Fruit fly (Drosophila melanogaster) whole organism, embryonic: Measurements from ENCODE around the gene CG4467.

Source experiments
- Aef1 ChIP-seq: fragments of 200-800 bp; sonication (Bioruptor generic); IDR thresholded peaks from 3 replicates; pipeline ENCODE4 v1.3.6; 2022; ENCODE audit warnings: missing biosample characterization, missing genetic modification characterization
- CG10209 ChIP-seq: fragments of 200-800 bp; sonication (Bioruptor generic); optimal IDR thresholded peaks from 3 replicates; lab custom pipeline; 2017; ENCODE audit warnings: missing biosample characterization, mild to moderate bottlenecking, missing genetic modification characterization, missing genetic modification reagents
- CG1024 ChIP-seq: fragments of 200-800 bp; sonication (Bioruptor generic); IDR thresholded peaks from 2 replicates; pipeline ENCODE4 v1.3.6; 2022; ENCODE audit warnings: missing biosample characterization, missing genetic modification characterization
- CG10321 ChIP-seq: fragments of 200-800 bp; sonication (Bioruptor generic); IDR thresholded peaks from 2 replicates; pipeline ENCODE4 v1.3.6; 2022; ENCODE audit warnings: missing biosample characterization, missing genetic modification characterization
- CG10565 ChIP-seq: fragments of 200-800 bp; sonication (Bioruptor generic); optimal IDR thresholded peaks from 3 replicates; lab custom pipeline; 2016; ENCODE audit warnings: missing biosample characterization, mild to moderate bottlenecking, missing genetic modification characterization
- CG10959 ChIP-seq: fragments of 200-800 bp; sonication (Bioruptor generic); IDR thresholded peaks from 2 replicates; pipeline ENCODE4 v1.3.6; 2022; ENCODE audit warnings: missing biosample characterization, missing genetic modification characterization
- CG11093 ChIP-seq: fragments of 200-800 bp; sonication (Bioruptor generic); IDR thresholded peaks from 3 replicates; pipeline ENCODE4 v1.3.6; 2022; ENCODE audit warnings: missing biosample characterization, missing genetic modification characterization
- CG12659 ChIP-seq: fragments of 200-800 bp; sonication (Bioruptor generic); optimal IDR thresholded peaks from 3 replicates; lab custom pipeline; 2017; ENCODE audit warnings: mild to moderate bottlenecking, missing biosample characterization, missing genetic modification reagents, missing genetic modification characterization
- CG14965 ChIP-seq: fragments of 200-800 bp; sonication (Bioruptor generic); optimal IDR thresholded peaks from 2 replicates; lab custom pipeline; 2016; ENCODE audit warnings: missing biosample characterization, missing genetic modification characterization, borderline replicate concordance
- CG15601 ChIP-seq: fragments of 200-800 bp; sonication (Bioruptor generic); optimal IDR thresholded peaks from 3 replicates; lab custom pipeline; 2019; ENCODE audit warnings: missing biosample characterization, mild to moderate bottlenecking, missing genetic modification characterization, moderate library complexity
- CG32532 ChIP-seq: fragments of 200-800 bp; sonication (Bioruptor generic); IDR thresholded peaks from 2 replicates; pipeline ENCODE4 v1.3.6; 2022; ENCODE audit warnings: missing biosample characterization, missing genetic modification characterization
- CG32772 ChIP-seq: fragments of 200-800 bp; sonication (Bioruptor generic); IDR thresholded peaks from 2 replicates; pipeline ENCODE4 v1.3.6; 2022; ENCODE audit warnings: missing biosample characterization, missing genetic modification characterization
- CG4360 ChIP-seq: fragments of 200-800 bp; sonication (Bioruptor generic); IDR thresholded peaks from 2 replicates; pipeline ENCODE4 v1.3.6; 2022; ENCODE audit warnings: missing biosample characterization, missing genetic modification characterization
- CG5953 ChIP-seq: fragments of 200-800 bp; sonication (Bioruptor generic); IDR thresholded peaks from 2 replicates; pipeline ENCODE4 v1.3.6; 2022; ENCODE audit warnings: missing biosample characterization, missing genetic modification characterization
- CG6791 ChIP-seq: fragments of 200-800 bp; sonication (Bioruptor generic); IDR thresholded peaks from 3 replicates; pipeline ENCODE4 v1.3.6; 2022; ENCODE audit warnings: missing biosample characterization, missing genetic modification characterization; ENCODE audit not compliant: partially characterized antibody
- CG7928 ChIP-seq: fragments of 200-800 bp; sonication (Bioruptor generic); optimal IDR thresholded peaks from 2 replicates; lab custom pipeline; 2017; ENCODE audit warnings: missing biosample characterization, mild to moderate bottlenecking, missing genetic modification characterization
- CG7987 ChIP-seq: fragments of 200-800 bp; sonication (Bioruptor generic); optimal IDR thresholded peaks from 2 replicates; lab custom pipeline; 2018; ENCODE audit warnings: missing biosample characterization, mild to moderate bottlenecking, missing genetic modification characterization, moderate library complexity
- CG8359 ChIP-seq: fragments of 200-800 bp; sonication (Bioruptor generic); optimal IDR thresholded peaks from 2 replicates; lab custom pipeline; 2017; ENCODE audit warnings: missing biosample characterization, mild to moderate bottlenecking, missing genetic modification characterization, borderline replicate concordance
- CG8388 ChIP-seq: fragments of 200-800 bp; sonication (Bioruptor generic); optimal IDR thresholded peaks from 2 replicates; lab custom pipeline; 2019; ENCODE audit warnings: missing biosample characterization, mild to moderate bottlenecking, missing genetic modification characterization, moderate library complexity
- CTCF ChIP-seq: fragments of 200-800 bp; sonication (Bioruptor generic); optimal IDR thresholded peaks from 2 replicates; lab custom pipeline; 2017; ENCODE audit warnings: missing biosample characterization, mild to moderate bottlenecking, missing genetic modification characterization, moderate library complexity
- Dek ChIP-seq: fragments of 200-800 bp; sonication (Bioruptor generic); optimal IDR thresholded peaks from 3 replicates; lab custom pipeline; 2019; ENCODE audit warnings: missing biosample characterization, mild to moderate bottlenecking, missing genetic modification characterization, moderate library complexity
- Dip2 ChIP-seq: fragments of 200-800 bp; sonication (Bioruptor generic); IDR thresholded peaks from 2 replicates; pipeline ENCODE4 v1.3.6; 2022; ENCODE audit warnings: missing biosample characterization, missing genetic modification characterization
- Doc3 ChIP-seq: fragments of 200-800 bp; sonication (Bioruptor generic); IDR thresholded peaks from 3 replicates; pipeline ENCODE4 v1.3.6; 2022; ENCODE audit warnings: missing biosample characterization, missing genetic modification characterization; ENCODE audit not compliant: partially characterized antibody
- Dref ChIP-seq: fragments of 200-800 bp; sonication (Bioruptor generic); IDR thresholded peaks from 2 replicates; pipeline ENCODE4 v1.3.6; 2022; ENCODE audit warnings: missing biosample characterization, missing genetic modification characterization
- GATAe ChIP-seq: fragments of 200-800 bp; sonication (Bioruptor generic); conservative IDR thresholded peaks from 2 replicates; pipeline ENCODE4 v1.3.6; 2022; ENCODE audit warnings: missing biosample characterization, missing genetic modification characterization
- Hr3 ChIP-seq: fragments of 200-800 bp; sonication (Bioruptor generic); optimal IDR thresholded peaks from 3 replicates; lab custom pipeline; 2016; ENCODE audit warnings: missing biosample characterization, missing genetic modification characterization
- NFAT ChIP-seq: fragments of 200-800 bp; sonication (Bioruptor generic); IDR thresholded peaks from 2 replicates; pipeline ENCODE4 v1.3.6; 2022; ENCODE audit warnings: missing biosample characterization, missing genetic modification characterization
- Optix ChIP-seq: fragments of 200-800 bp; sonication (Bioruptor generic); IDR thresholded peaks from 3 replicates; pipeline ENCODE4 v1.3.6; 2022; ENCODE audit warnings: missing biosample characterization, missing genetic modification characterization
- ase ChIP-seq: fragments of 200-800 bp; sonication (Bioruptor generic); IDR thresholded peaks from 3 replicates; pipeline ENCODE4 v1.3.6; 2022; ENCODE audit warnings: missing biosample characterization, missing genetic modification characterization
- cg ChIP-seq: fragments of 200-800 bp; sonication (Bioruptor generic); optimal IDR thresholded peaks from 3 replicates; lab custom pipeline; 2019; ENCODE audit warnings: missing biosample characterization, mild to moderate bottlenecking, missing genetic modification characterization, moderate library complexity
- crol ChIP-seq: fragments of 200-800 bp; sonication (Bioruptor generic); IDR thresholded peaks from 2 replicates; pipeline ENCODE4 v1.3.6; 2022; ENCODE audit warnings: missing biosample characterization, missing genetic modification characterization
- cwo ChIP-seq: fragments of 200-800 bp; sonication (Bioruptor generic); optimal IDR thresholded peaks from 3 replicates; lab custom pipeline; 2017; ENCODE audit warnings: missing biosample characterization, missing genetic modification characterization, mild to moderate bottlenecking, moderate library complexity, missing genetic modification reagents
- da ChIP-seq: fragments of 200-800 bp; sonication (Bioruptor generic); optimal IDR thresholded peaks from 2 replicates; lab custom pipeline; 2016; ENCODE audit warnings: missing biosample characterization, missing genetic modification characterization
- ems ChIP-seq: fragments of 200-800 bp; sonication (Bioruptor generic); optimal IDR thresholded peaks from 3 replicates; lab custom pipeline; 2016; ENCODE audit warnings: missing biosample characterization, missing genetic modification characterization
- fd96Cb ChIP-seq: fragments of 200-800 bp; sonication (Bioruptor generic); optimal IDR thresholded peaks from 2 replicates; lab custom pipeline; 2018; ENCODE audit warnings: missing biosample characterization, mild to moderate bottlenecking, missing genetic modification characterization, moderate library complexity
- gce ChIP-seq: fragments of 200-800 bp; sonication (Bioruptor generic); IDR thresholded peaks from 3 replicates; pipeline ENCODE4 v1.3.6; 2022; ENCODE audit warnings: missing biosample characterization, missing genetic modification characterization
- gcm2 ChIP-seq: fragments of 200-800 bp; sonication (Bioruptor generic); optimal IDR thresholded peaks from 2 replicates; lab custom pipeline; 2016; ENCODE audit warnings: missing biosample characterization, missing genetic modification characterization
- her ChIP-seq: fragments of 200-800 bp; sonication (Bioruptor generic); optimal IDR thresholded peaks from 2 replicates; lab custom pipeline; 2016; ENCODE audit warnings: missing biosample characterization, missing genetic modification characterization
- hkb ChIP-seq, 2 experiments: fragments of 200-800 bp in 1 of 2; fragments of >200 bp in 1 of 2; sonication (Bioruptor generic) in 1 of 2; IDR thresholded peaks in 1 of 2; optimal IDR thresholded peaks in 1 of 2; 2 replicates each; pipeline versions ENCODE4 v1.3.6 to Lab custom; 2017 to 2022; ENCODE audit warnings: missing biosample characterization in 1 of 2, missing genetic modification characterization in 1 of 2
- ind ChIP-seq: fragments of 200-800 bp; sonication (Bioruptor generic); optimal IDR thresholded peaks from 3 replicates; lab custom pipeline; 2016; ENCODE audit warnings: missing biosample characterization, missing genetic modification characterization
- lilli ChIP-seq: fragments of 200-800 bp; sonication (Bioruptor generic); optimal IDR thresholded peaks from 3 replicates; lab custom pipeline; 2016; ENCODE audit warnings: missing biosample characterization, missing genetic modification characterization
- nau ChIP-seq: fragments of 200-800 bp; sonication (Bioruptor generic); optimal IDR thresholded peaks from 3 replicates; lab custom pipeline; 2017; ENCODE audit warnings: missing biosample characterization, mild to moderate bottlenecking, missing genetic modification characterization, missing genetic modification reagents
- pfk ChIP-seq: fragments of 200-800 bp; sonication (Bioruptor generic); optimal IDR thresholded peaks from 2 replicates; lab custom pipeline; 2018; ENCODE audit warnings: missing biosample characterization, mild to moderate bottlenecking, missing genetic modification characterization, moderate library complexity
- prd ChIP-seq, 3 experiments: fragments of >200 bp in 2 of 3; fragments of 200-800 bp in 1 of 3; sonication (Bioruptor generic) in 1 of 3; optimal IDR thresholded peaks in 2 of 3; IDR thresholded peaks in 1 of 3; 2 replicates in 2 of 3; 3 replicates in 1 of 3; pipeline versions ENCODE4 v1.3.6 to Lab custom; 2017 to 2022; ENCODE audit warnings: missing biosample characterization in 1 of 3, missing genetic modification characterization in 1 of 3
- run ChIP-seq: fragments of 200-800 bp; sonication (Bioruptor generic); optimal IDR thresholded peaks from 3 replicates; lab custom pipeline; 2018; ENCODE audit warnings: missing biosample characterization, mild to moderate bottlenecking, missing genetic modification characterization
- scrt ChIP-seq: fragments of 200-800 bp; sonication (Bioruptor generic); optimal IDR thresholded peaks from 2 replicates; lab custom pipeline; 2018; ENCODE audit warnings: missing biosample characterization, mild to moderate bottlenecking, missing genetic modification characterization, moderate library complexity
- slou ChIP-seq: fragments of 200-800 bp; sonication (Bioruptor generic); optimal IDR thresholded peaks from 3 replicates; lab custom pipeline; 2016; ENCODE audit warnings: missing biosample characterization, missing genetic modification characterization
- toy ChIP-seq: fragments of 200-800 bp; sonication (Bioruptor generic); IDR thresholded peaks from 2 replicates; pipeline ENCODE4 v1.3.6; 2022; ENCODE audit warnings: missing biosample characterization, missing genetic modification characterization
- tup ChIP-seq: fragments of 200-800 bp; sonication (Bioruptor generic); optimal IDR thresholded peaks from 2 replicates; lab custom pipeline; 2016; ENCODE audit warnings: missing biosample characterization, mild to moderate bottlenecking, missing genetic modification characterization, moderate library complexity
- usp ChIP-seq: fragments of >200 bp; optimal IDR thresholded peaks from 2 replicates; lab custom pipeline; 2017; ENCODE audit warnings: missing biosample characterization, missing genetic modification characterization

CG4467 gene

DNA sequence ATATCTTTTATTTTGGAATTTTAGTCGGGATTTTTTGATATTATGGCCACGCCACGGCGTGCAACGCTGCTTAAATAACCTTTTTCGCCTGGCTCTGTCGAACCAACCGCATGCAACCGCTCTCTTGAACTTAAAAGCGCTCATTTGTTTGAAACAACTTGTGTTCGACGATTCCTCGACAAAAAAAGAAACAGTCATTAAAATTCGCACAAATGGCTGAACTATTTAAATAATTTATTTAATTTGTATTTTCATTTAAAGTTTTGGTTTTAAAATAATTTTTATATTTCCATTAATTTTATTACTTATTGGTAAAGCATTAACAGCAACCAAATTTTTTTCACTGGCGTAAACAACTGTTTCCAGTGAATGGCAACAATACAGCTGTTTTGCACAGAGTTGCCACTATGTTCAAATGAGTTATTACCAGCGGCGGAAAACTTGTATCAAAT lies 32.1 kb upstream of the CG4467 start, which contains the start of the genes orb and Cdc16 (continued):
- TF ChIP-seq toy (peak; percentile 75; the same call in 1 of the 2 replicates), usp (GFP tag; lab: Kevin White, UChicago) (no peak), CG14965 (GFP tag; lab: Kevin White, UChicago) (no peak), gcm2 (GFP tag; lab: Kevin White, UChicago) (peak; percentile 52), crol (GFP tag; lab: Robert Waterston, UW) (peak; percentile 54; the same call in 1 of the 2 replicates), her (peak; percentile 35), CG32532 (GFP tag; lab: Robert Waterston, UW) (peak; percentile 96), NFAT (peak; percentile 94), CG11093 (peak; percentile 66; the same call in 2 of the 3 replicates), Optix (GFP tag; lab: Robert Waterston, UW) (peak; percentile 64; the same call in 2 of the 3 replicates), hkb (optimal IDR thresholded peaks at IDR 0.05; lab: Kevin White, UChicago) (no peak), hkb (GFP tag; IDR thresholded peaks at IDR 0.05; lab: Robert Waterston, UW) (peak; percentile 94), cg (GFP tag; lab: Kevin White, UChicago) (no peak), Hr3 (GFP tag; lab: Kevin White, UChicago) (peak; percentile 92), CG10959 (GFP tag; lab: Robert Waterston, UW) (peak; percentile 79), nau (GFP tag; lab: Kevin White, UChicago) (no peak), da (GFP tag; lab: Kevin White, UChicago) (peak; percentile 16), GATAe (no peak; the same call in 1 of the 2 replicates), CG4360 (peak; percentile 42), Dip2 (GFP tag; lab: Robert Waterston, UW) (no peak), CG12659 (GFP tag; lab: Kevin White, UChicago) (peak; percentile 94), CG10209 (GFP tag; lab: Kevin White, UChicago) (peak; percentile 90), run (peak; percentile 80), Aef1 (GFP tag; lab: Robert Waterston, UW) (peak; percentile 91), scrt (GFP tag; lab: Kevin White, UChicago) (peak; percentile 87), CTCF (GFP tag; lab: Kevin White, UChicago) (peak; percentile 54), slou (GFP tag; lab: Kevin White, UChicago) (peak; percentile 83), CG15601 (tag; lab: Kevin White, UChicago) (peak; percentile 92), CG6791 (GFP tag; lab: Robert Waterston, UW) (no peak), CG1024 (GFP tag; lab: Robert Waterston, UW) (peak; percentile 64), ind (peak; percentile 92), CG7987 (peak; percentile 77), CG7928 (GFP tag; lab: Kevin White, UChicago) (peak; percentile 48), CG8359 (peak; percentile 43), CG10565 (GFP tag; lab: Kevin White, UChicago) (no peak), CG32772 (GFP tag; lab: Robert Waterston, UW) (peak; percentile 93), ase (peak; percentile 87), pfk (GFP tag; lab: Kevin White, UChicago) (no peak), CG5953 (peak; percentile 72), CG8388 (GFP tag; lab: Kevin White, UChicago) (peak; percentile 92), Dek (tag; lab: Kevin White, UChicago) (peak; percentile 93), CG10321 (GFP tag; lab: Robert Waterston, UW) (peak; percentile 74), prd (optimal IDR thresholded peaks at IDR 0.05; lab: Kevin White, UChicago) (no peak), prd (GFP tag; IDR thresholded peaks at IDR 0.05; lab: Robert Waterston, UW) (peak; percentile 94), tup (GFP tag; lab: Kevin White, UChicago) (peak; percentile 75), cwo (GFP tag; lab: Kevin White, UChicago) (peak; percentile 87), gce (GFP tag; lab: Robert Waterston, UW) (peak; percentile 90), Dref (peak; percentile 43), fd96Cb (peak; percentile 91), Doc3 (no peak), lilli (peak; percentile 91), ems (GFP tag; lab: Kevin White, UChicago) (peak; percentile 84)
